Worm (Caenorhabditis elegans): ENCODE data around the gene ZK622.1.

ce11 chrII:5322732-5323326, 29.2 kb downstream of the ZK622.1 start, which contains the start of gene vhp-1:
- TF ChIP-seq athp-1 (tag; optimal IDR thresholded peaks at IDR 0.05) (no peak), pha-4 (tag; optimal IDR thresholded peaks at IDR 0.05) (no peak), F22D6.2 (tag; optimal IDR thresholded peaks at IDR 0.05) (no peak), lsy-27 (tag; optimal IDR thresholded peaks at IDR 0.05; ENCODE audit: borderline replicate concordance, insufficient read depth) (no peak), B0261.1 (tag; optimal IDR thresholded peaks at IDR 0.05) (no peak), egrh-3 (GFP tag; IDR thresholded peaks at IDR 0.05) (no peak), F39B2.1 (GFP tag; IDR thresholded peaks at IDR 0.05) (no peak)
